Fruit fly (Drosophila melanogaster) whole organism, embryonic: ENCODE measurements around the gene CG13984.

ENCODE experiments used
- CG1024 ChIP-seq: fragments of 200-800 bp; sonication (Bioruptor generic); IDR thresholded peaks from 2 replicates; pipeline ENCODE4 v1.3.6; 2022; ENCODE audit warnings: missing biosample characterization, missing genetic modification characterization
- CG10959 ChIP-seq: fragments of 200-800 bp; sonication (Bioruptor generic); IDR thresholded peaks from 2 replicates; pipeline ENCODE4 v1.3.6; 2022; ENCODE audit warnings: missing biosample characterization, missing genetic modification characterization
- CG10979 ChIP-seq: fragments of 200-800 bp; sonication (Bioruptor generic); optimal IDR thresholded peaks from 2 replicates; lab custom pipeline; 2018; ENCODE audit warnings: missing biosample characterization, mild to moderate bottlenecking, missing genetic modification characterization, moderate library complexity
- CG11085 ChIP-seq: fragments of 200-800 bp; sonication (Bioruptor generic); IDR thresholded peaks from 2 replicates; pipeline ENCODE4 v1.3.6; 2022; ENCODE audit warnings: missing biosample characterization, missing genetic modification characterization
- CG11723 ChIP-seq: fragments of 200-800 bp; sonication (Bioruptor generic); optimal IDR thresholded peaks from 2 replicates; lab custom pipeline; 2017; ENCODE audit warnings: missing biosample characterization, mild to moderate bottlenecking, missing genetic modification characterization
- CG12299 ChIP-seq: fragments of 200-800 bp; sonication (Bioruptor generic); optimal IDR thresholded peaks from 2 replicates; lab custom pipeline; 2018; ENCODE audit warnings: missing biosample characterization, mild to moderate bottlenecking, missing genetic modification characterization
- CG14050 ChIP-seq: fragments of 200-800 bp; sonication (Bioruptor generic); IDR thresholded peaks from 3 replicates; pipeline ENCODE4 v1.3.6; 2022; ENCODE audit warnings: missing biosample characterization, missing genetic modification characterization
- CG15011 ChIP-seq: fragments of 200-800 bp; sonication (Bioruptor generic); optimal IDR thresholded peaks from 3 replicates; lab custom pipeline; 2018; ENCODE audit warnings: missing biosample characterization, mild to moderate bottlenecking, missing genetic modification characterization
- CG1603 ChIP-seq: fragments of 200-800 bp; sonication (Bioruptor generic); optimal IDR thresholded peaks from 2 replicates; lab custom pipeline; 2019; ENCODE audit warnings: missing biosample characterization, mild to moderate bottlenecking, missing genetic modification characterization, moderate library complexity
- CG17612 ChIP-seq: fragments of 200-800 bp; sonication (Bioruptor generic); IDR thresholded peaks from 2 replicates; pipeline ENCODE4 v1.3.6; 2022; ENCODE audit warnings: missing biosample characterization, missing genetic modification characterization
- CG2129 ChIP-seq: fragments of 200-800 bp; sonication (Bioruptor generic); IDR thresholded peaks from 2 replicates; pipeline ENCODE4 v1.3.6; 2022; ENCODE audit warnings: missing biosample characterization, missing genetic modification characterization; ENCODE audit not compliant: partially characterized antibody
- CG30431 ChIP-seq: fragments of 200-800 bp; sonication (Bioruptor generic); optimal IDR thresholded peaks from 2 replicates; lab custom pipeline; 2017; ENCODE audit warnings: missing biosample characterization, missing genetic modification characterization
- CG32532 ChIP-seq: fragments of 200-800 bp; sonication (Bioruptor generic); IDR thresholded peaks from 2 replicates; pipeline ENCODE4 v1.3.6; 2022; ENCODE audit warnings: missing biosample characterization, missing genetic modification characterization
- CG3838 ChIP-seq: fragments of 200-800 bp; sonication (Bioruptor generic); optimal IDR thresholded peaks from 3 replicates; lab custom pipeline; 2016; ENCODE audit warnings: missing biosample characterization, missing genetic modification characterization
- CG4404 ChIP-seq: fragments of 200-800 bp; sonication (Bioruptor generic); IDR thresholded peaks from 2 replicates; pipeline ENCODE4 v1.3.6; 2022; ENCODE audit warnings: missing biosample characterization, missing genetic modification characterization
- CG7556 ChIP-seq: fragments of 200-800 bp; sonication (Bioruptor generic); optimal IDR thresholded peaks from 2 replicates; lab custom pipeline; 2017; ENCODE audit warnings: missing biosample characterization, mild to moderate bottlenecking, missing genetic modification characterization
- CG8478 ChIP-seq: fragments of >200 bp; optimal IDR thresholded peaks from 2 replicates; lab custom pipeline; 2018
- CG9797 ChIP-seq: fragments of 200-800 bp; sonication (Bioruptor generic); optimal IDR thresholded peaks from 3 replicates; lab custom pipeline; 2018; ENCODE audit warnings: missing biosample characterization, mild to moderate bottlenecking, missing genetic modification characterization
- D19A ChIP-seq: fragments of 200-800 bp; optimal IDR thresholded peaks from 3 replicates; lab custom pipeline; 2019; ENCODE audit warnings: missing biosample characterization, mild to moderate bottlenecking, missing genetic modification characterization, moderate library complexity
- Dbx ChIP-seq: fragments of 200-800 bp; sonication (Bioruptor generic); IDR thresholded peaks from 3 replicates; pipeline ENCODE4 v1.3.6; 2022; ENCODE audit warnings: missing biosample characterization, missing genetic modification characterization
- Dip2 ChIP-seq: fragments of 200-800 bp; sonication (Bioruptor generic); IDR thresholded peaks from 2 replicates; pipeline ENCODE4 v1.3.6; 2022; ENCODE audit warnings: missing biosample characterization, missing genetic modification characterization
- Ets65A ChIP-seq: fragments of 200-800 bp; sonication (Bioruptor generic); peaks from one replicate; lab custom pipeline; 2016; ENCODE audit warnings: missing biosample characterization, missing genetic modification characterization
- H15 ChIP-seq: fragments of 200-800 bp; sonication (Bioruptor generic); IDR thresholded peaks from 3 replicates; pipeline ENCODE4 v1.3.6; 2022; ENCODE audit warnings: missing biosample characterization, missing genetic modification characterization
- HLH3B ChIP-seq: fragments of 200-800 bp; sonication (Bioruptor generic); IDR thresholded peaks from 2 replicates; pipeline ENCODE4 v1.3.6; 2022; ENCODE audit warnings: missing biosample characterization, missing genetic modification characterization
- Hey ChIP-seq: fragments of 200-800 bp; sonication (Bioruptor generic); optimal IDR thresholded peaks from 3 replicates; lab custom pipeline; 2018; ENCODE audit warnings: missing biosample characterization, mild to moderate bottlenecking, missing genetic modification characterization
- HmgZ ChIP-seq: fragments of 200-800 bp; sonication (Bioruptor generic); optimal IDR thresholded peaks from 2 replicates; lab custom pipeline; 2018; ENCODE audit warnings: missing biosample characterization, mild to moderate bottlenecking, missing genetic modification characterization
- Hr3 ChIP-seq: fragments of 200-800 bp; sonication (Bioruptor generic); optimal IDR thresholded peaks from 3 replicates; lab custom pipeline; 2016; ENCODE audit warnings: missing biosample characterization, missing genetic modification characterization
- Max ChIP-seq: fragments of 200-800 bp; sonication (Bioruptor generic); optimal IDR thresholded peaks from 2 replicates; lab custom pipeline; 2016; ENCODE audit warnings: missing biosample characterization, mild to moderate bottlenecking, missing genetic modification characterization
- Scr ChIP-seq: fragments of 200-800 bp; sonication (Bioruptor generic); IDR thresholded peaks from 2 replicates; pipeline ENCODE4 v1.3.6; 2022; ENCODE audit warnings: missing biosample characterization, missing genetic modification characterization; ENCODE audit not compliant: partially characterized antibody
- Side ChIP-seq: fragments of 200-800 bp; sonication (Bioruptor generic); optimal IDR thresholded peaks from 2 replicates; lab custom pipeline; 2016; ENCODE audit warnings: missing biosample characterization, missing genetic modification characterization
- Usf ChIP-seq: fragments of 200-800 bp; sonication (Bioruptor generic); optimal IDR thresholded peaks from 2 replicates; lab custom pipeline; 2017; ENCODE audit warnings: missing genotype, missing biosample characterization, missing genetic modification characterization
- YL-1 ChIP-seq: fragments of 200-800 bp; sonication (Bioruptor generic); optimal IDR thresholded peaks from 3 replicates; lab custom pipeline; 2017; ENCODE audit warnings: missing biosample characterization, mild to moderate bottlenecking, missing genetic modification characterization
- aop ChIP-seq: fragments of 200-800 bp; sonication (Bioruptor generic); IDR thresholded peaks from 2 replicates; pipeline ENCODE4 v1.3.6; 2022; ENCODE audit warnings: missing biosample characterization, missing genetic modification characterization
- az2 ChIP-seq: fragments of 200-800 bp; sonication (Bioruptor generic); optimal IDR thresholded peaks from 3 replicates; lab custom pipeline; 2016; ENCODE audit warnings: missing biosample characterization, missing genetic modification characterization
- bbx ChIP-seq: fragments of 200-800 bp; sonication (Bioruptor generic); IDR thresholded peaks from 2 replicates; pipeline ENCODE4 v1.3.6; 2022; ENCODE audit warnings: missing biosample characterization, missing genetic modification characterization; ENCODE audit not compliant: partially characterized antibody
- bigmax ChIP-seq: fragments of 200-800 bp; sonication (Bioruptor generic); optimal IDR thresholded peaks from 2 replicates; lab custom pipeline; 2018; ENCODE audit warnings: missing biosample characterization, mild to moderate bottlenecking, missing genetic modification characterization
- br ChIP-seq: fragments of >200 bp; optimal IDR thresholded peaks from 2 replicates; lab custom pipeline; 2017
- danr ChIP-seq: fragments of 200-800 bp; sonication (Bioruptor generic); IDR thresholded peaks from 2 replicates; pipeline ENCODE4 v1.3.6; 2022; ENCODE audit warnings: missing biosample characterization, missing genetic modification characterization
- dm ChIP-seq: fragments of 200-800 bp; sonication (Bioruptor generic); optimal IDR thresholded peaks from 3 replicates; lab custom pipeline; 2016; ENCODE audit warnings: missing biosample characterization, missing genetic modification characterization
- exex ChIP-seq: fragments of 200-800 bp; sonication (Bioruptor generic); optimal IDR thresholded peaks from 4 replicates; lab custom pipeline; 2018; ENCODE audit warnings: missing biosample characterization, mild to moderate bottlenecking, missing genetic modification characterization, moderate library complexity
- fd64A ChIP-seq: fragments of 200-800 bp; sonication (Bioruptor generic); optimal IDR thresholded peaks from 3 replicates; lab custom pipeline; 2018; ENCODE audit warnings: missing biosample characterization, mild to moderate bottlenecking, missing genetic modification characterization
- gfzf ChIP-seq: fragments of 200-800 bp; sonication (Bioruptor generic); optimal IDR thresholded peaks from 2 replicates; lab custom pipeline; 2016; ENCODE audit warnings: missing biosample characterization, mild to moderate bottlenecking, missing genetic modification characterization, moderate library complexity
- ind ChIP-seq: fragments of 200-800 bp; sonication (Bioruptor generic); optimal IDR thresholded peaks from 3 replicates; lab custom pipeline; 2016; ENCODE audit warnings: missing biosample characterization, missing genetic modification characterization
- ken ChIP-seq: fragments of 200-800 bp; sonication (Bioruptor generic); IDR thresholded peaks from 3 replicates; pipeline ENCODE4 v1.3.6; 2022; ENCODE audit warnings: missing biosample characterization, missing genetic modification characterization
- klu ChIP-seq: fragments of 200-800 bp; sonication (Bioruptor generic); IDR thresholded peaks from 2 replicates; pipeline ENCODE4 v1.3.6; 2022; ENCODE audit warnings: missing biosample characterization, missing genetic modification characterization
- kni ChIP-seq: fragments of 200-800 bp; sonication (Bioruptor generic); optimal IDR thresholded peaks from 3 replicates; lab custom pipeline; 2017; ENCODE audit warnings: mild to moderate bottlenecking, missing biosample characterization, missing genetic modification reagents, missing genetic modification characterization
- lov ChIP-seq, 2 experiments: fragments of 200-800 bp in 1 of 2; fragments of >200 bp in 1 of 2; sonication (Bioruptor generic) in 1 of 2; IDR thresholded peaks in 1 of 2; optimal IDR thresholded peaks in 1 of 2; 2 replicates in 1 of 2; 3 replicates in 1 of 2; pipeline versions ENCODE4 v1.3.6 to Lab custom; 2017 to 2022; ENCODE audit warnings: missing biosample characterization in 1 of 2, missing genetic modification characterization in 1 of 2
- odd ChIP-seq: fragments of 200-800 bp; sonication (Bioruptor generic); optimal IDR thresholded peaks from 2 replicates; lab custom pipeline; 2017; ENCODE audit warnings: missing biosample characterization, mild to moderate bottlenecking, missing genetic modification characterization
- psq ChIP-seq: fragments of 200-800 bp; sonication (Bioruptor generic); optimal IDR thresholded peaks from 2 replicates; lab custom pipeline; 2017; ENCODE audit warnings: missing biosample characterization, missing genetic modification characterization
- slbo ChIP-seq: fragments of 200-800 bp; sonication (Bioruptor generic); IDR thresholded peaks from 2 replicates; pipeline ENCODE4 v1.3.6; 2022; ENCODE audit warnings: missing biosample characterization, missing genetic modification characterization
- slou ChIP-seq: fragments of 200-800 bp; sonication (Bioruptor generic); optimal IDR thresholded peaks from 3 replicates; lab custom pipeline; 2016; ENCODE audit warnings: missing biosample characterization, missing genetic modification characterization
- tap ChIP-seq: fragments of 200-800 bp; optimal IDR thresholded peaks from 3 replicates; lab custom pipeline; 2019; ENCODE audit warnings: missing biosample characterization, mild to moderate bottlenecking, missing genetic modification characterization, moderate library complexity

Gene CG13984

DNA sequence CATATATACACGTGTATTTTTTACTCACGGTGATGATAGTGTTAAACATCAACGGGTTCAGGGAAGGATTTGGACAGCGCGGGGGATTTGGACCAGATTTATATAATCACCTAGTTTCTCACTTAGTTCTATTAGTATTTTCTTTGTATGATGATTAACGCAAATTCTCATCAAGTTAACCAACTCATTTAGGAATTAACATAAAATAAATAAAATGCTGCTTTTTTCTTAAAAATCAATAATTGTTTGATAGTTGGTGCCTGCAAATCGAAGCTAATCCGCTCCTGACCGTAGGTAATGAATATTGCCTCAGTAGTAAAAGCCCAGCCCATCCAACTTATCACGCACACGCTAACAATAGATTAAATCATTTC is 43.2 kb downstream of the CG13984 start (continued):
- TF ChIP-seq CG2129 (GFP tag; lab: Robert Waterston, UW) = no peak
- peak; percentile 84 for TF ChIP-seq CG15011
- TF ChIP-seq CG10959 (GFP tag; lab: Robert Waterston, UW) = peak; percentile 44; the same call in 1 of the 2 replicates
- peak; percentile 72 for TF ChIP-seq CG17612
- TF ChIP-seq CG11723 (GFP tag; lab: Kevin White, UChicago) = peak; percentile 69
- TF ChIP-seq Hr3 (GFP tag; lab: Kevin White, UChicago) = peak; percentile 75
- TF ChIP-seq HmgZ (tag; lab: Kevin White, UChicago) = peak; percentile 85
- TF ChIP-seq Side (GFP tag; lab: Kevin White, UChicago) = peak; percentile 54
- no peak for TF ChIP-seq gfzf (GFP tag; lab: Kevin White, UChicago)
- TF ChIP-seq Max (GFP tag; lab: Kevin White, UChicago) = peak; percentile 69
- TF ChIP-seq CG7556 (GFP tag; lab: Kevin White, UChicago) = peak; percentile 77
- TF ChIP-seq aop (GFP tag; lab: Robert Waterston, UW) = 0 out of 2 replicates have a peak, but pooled peaks have one; percentile 31
- TF ChIP-seq H15 = peak; percentile 73; the same call in 2 of the 3 replicates
- no peak for TF ChIP-seq br
- TF ChIP-seq dm (GFP tag; lab: Kevin White, UChicago) = peak; percentile 57
- peak; percentile 41 for TF ChIP-seq CG1024
- TF ChIP-seq klu = peak; percentile 80
- TF ChIP-seq bbx = no peak
- no peak for TF ChIP-seq Dip2 (GFP tag; lab: Robert Waterston, UW)
- TF ChIP-seq kni (GFP tag; lab: Kevin White, UChicago) = peak; percentile 16
- TF ChIP-seq exex (tag; lab: Kevin White, UChicago) = peak; percentile 84
- peak; percentile 94 for TF ChIP-seq Ets65A (GFP tag; lab: Kevin White, UChicago)
- peak; percentile 62; the same call in 2 of the 3 replicates for TF ChIP-seq ken (GFP tag; lab: Robert Waterston, UW)
- peak; percentile 94 for TF ChIP-seq slbo
- TF ChIP-seq danr (GFP tag; lab: Robert Waterston, UW) = peak; percentile 84
- no peak for TF ChIP-seq psq (GFP tag; lab: Kevin White, UChicago)
- peak; percentile 70; the same call in 2 of the 3 replicates for TF ChIP-seq CG14050
- peak; percentile 68 for TF ChIP-seq az2 (GFP tag; lab: Kevin White, UChicago)
- no peak for TF ChIP-seq CG8478 (lab: Kevin White, UChicago)
- TF ChIP-seq CG10979 (tag; lab: Kevin White, UChicago) = peak; percentile 74
- TF ChIP-seq tap (tag; lab: Kevin White, UChicago) = peak; percentile 78
- no peak; the same call in 1 of the 2 replicates for TF ChIP-seq Scr (GFP tag; lab: Robert Waterston, UW)
- peak; percentile 42 for TF ChIP-seq CG1603 (tag; lab: Kevin White, UChicago)
- TF ChIP-seq CG4404 = peak; percentile 86
- no peak for TF ChIP-seq CG3838 (GFP tag; lab: Kevin White, UChicago)
- no peak for TF ChIP-seq YL-1
- no peak for TF ChIP-seq CG9797
- TF ChIP-seq Dbx (GFP tag; lab: Robert Waterston, UW) = peak; percentile 89
- peak; percentile 87 for TF ChIP-seq CG32532 (GFP tag; lab: Robert Waterston, UW)
- TF ChIP-seq slou (GFP tag; lab: Kevin White, UChicago) = peak; percentile 80
- peak; percentile 81 for TF ChIP-seq HLH3B
- peak; percentile 75 for TF ChIP-seq D19A (tag; lab: Kevin White, UChicago)
- peak; percentile 51 for TF ChIP-seq odd (GFP tag; lab: Kevin White, UChicago)
- TF ChIP-seq bigmax = no peak
- no peak for TF ChIP-seq Hey
- TF ChIP-seq fd64A (GFP tag; lab: Kevin White, UChicago) = peak; percentile 3
- TF ChIP-seq CG12299 (tag; lab: Kevin White, UChicago) = peak; percentile 87
- TF ChIP-seq CG30431 (GFP tag; lab: Kevin White, UChicago) = peak; percentile 48
- no peak for TF ChIP-seq lov (optimal IDR thresholded peaks at IDR 0.05; lab: Kevin White, UChicago)
- no peak for TF ChIP-seq lov (GFP tag; IDR thresholded peaks at IDR 0.05; lab: Robert Waterston, UW)
- TF ChIP-seq Usf (GFP tag; lab: Kevin White, UChicago) = peak; percentile 81
- peak; percentile 76 for TF ChIP-seq CG11085
- TF ChIP-seq ind (GFP tag; lab: Kevin White, UChicago) = peak; percentile 85
